Fruit fly (Drosophila melanogaster) whole organism, embryonic: ENCODE measurements around the gene CG12698.

Experiments used
- ATbp ChIP-seq: fragments of 200-800 bp; sonication (Bioruptor generic); optimal IDR thresholded peaks from 2 replicates; lab custom pipeline; 2017; ENCODE audit warnings: missing biosample characterization, mild to moderate bottlenecking, missing genetic modification characterization, missing genetic modification reagents
- Bgb ChIP-seq: fragments of 200-800 bp; sonication (Bioruptor generic); IDR thresholded peaks from 2 replicates; pipeline ENCODE4 v1.3.6; 2022; ENCODE audit warnings: missing biosample characterization, missing genetic modification characterization; ENCODE audit not compliant: partially characterized antibody
- Blimp-1 ChIP-seq: fragments of 200-800 bp; sonication (Bioruptor generic); optimal IDR thresholded peaks from 3 replicates; lab custom pipeline; 2018; ENCODE audit warnings: missing biosample characterization, missing genetic modification characterization, mild to moderate bottlenecking, moderate library complexity, missing genetic modification reagents
- CG1024 ChIP-seq: fragments of 200-800 bp; sonication (Bioruptor generic); IDR thresholded peaks from 2 replicates; pipeline ENCODE4 v1.3.6; 2022; ENCODE audit warnings: missing biosample characterization, missing genetic modification characterization
- CG11085 ChIP-seq: fragments of 200-800 bp; sonication (Bioruptor generic); IDR thresholded peaks from 2 replicates; pipeline ENCODE4 v1.3.6; 2022; ENCODE audit warnings: missing biosample characterization, missing genetic modification characterization
- CG1529 ChIP-seq: fragments of 200-800 bp; sonication (Bioruptor generic); optimal IDR thresholded peaks from 3 replicates; lab custom pipeline; 2018; ENCODE audit warnings: missing biosample characterization, missing genetic modification characterization
- CG17186 ChIP-seq: fragments of 200-800 bp; sonication (Bioruptor generic); optimal IDR thresholded peaks from 3 replicates; lab custom pipeline; 2017; ENCODE audit warnings: missing biosample characterization, missing genetic modification reagents, missing genetic modification characterization
- CG17829 ChIP-seq: fragments of 200-800 bp; optimal IDR thresholded peaks from 2 replicates; lab custom pipeline; 2019; ENCODE audit warnings: missing biosample characterization, mild to moderate bottlenecking, missing genetic modification characterization, moderate library complexity
- CG1792 ChIP-seq: fragments of 200-800 bp; sonication (Bioruptor generic); optimal IDR thresholded peaks from 2 replicates; lab custom pipeline; 2016; ENCODE audit warnings: missing biosample characterization, missing genetic modification characterization
- CG3838 ChIP-seq: fragments of 200-800 bp; sonication (Bioruptor generic); optimal IDR thresholded peaks from 3 replicates; lab custom pipeline; 2016; ENCODE audit warnings: missing biosample characterization, missing genetic modification characterization
- CG3995 ChIP-seq: fragments of 200-800 bp; sonication (Bioruptor generic); optimal IDR thresholded peaks from 3 replicates; lab custom pipeline; 2016; ENCODE audit warnings: missing biosample characterization, missing genetic modification characterization
- CG43689 ChIP-seq: fragments of 200-800 bp; sonication (Bioruptor generic); IDR thresholded peaks from 2 replicates; pipeline ENCODE4 v1.3.6; 2022; ENCODE audit warnings: missing biosample characterization, missing genetic modification characterization
- CG6683 ChIP-seq: fragments of 200-800 bp; sonication (Bioruptor generic); optimal IDR thresholded peaks from 2 replicates; lab custom pipeline; 2017; ENCODE audit warnings: missing biosample characterization, mild to moderate bottlenecking, missing genetic modification characterization, missing genetic modification reagents
- CG6813 ChIP-seq: fragments of 200-800 bp; sonication (Bioruptor generic); optimal IDR thresholded peaks from 2 replicates; lab custom pipeline; 2017; ENCODE audit warnings: missing biosample characterization, missing genetic modification characterization, mild to moderate bottlenecking, moderate library complexity, missing genetic modification reagents
- CG7786 ChIP-seq: fragments of 200-800 bp; sonication (Bioruptor generic); optimal IDR thresholded peaks from 2 replicates; lab custom pipeline; 2016; ENCODE audit warnings: missing biosample characterization, missing genetic modification characterization
- CG8290 ChIP-seq, 3 experiments: fragments of 200-800 bp; sonication (Bioruptor generic); optimal IDR thresholded peaks; 2 replicates each; lab custom pipeline; 2016 to 2019; ENCODE audit warnings: missing biosample characterization in 3 of 3, missing genetic modification characterization in 3 of 3, mild to moderate bottlenecking in 2 of 3, moderate library complexity in 1 of 3
- HLHmδ ChIP-seq: fragments of 200-800 bp; sonication (Bioruptor generic); optimal IDR thresholded peaks from 2 replicates; lab custom pipeline; 2018; ENCODE audit warnings: missing biosample characterization, mild to moderate bottlenecking, missing genetic modification characterization, moderate library complexity
- HmgZ ChIP-seq: fragments of 200-800 bp; sonication (Bioruptor generic); optimal IDR thresholded peaks from 2 replicates; lab custom pipeline; 2018; ENCODE audit warnings: missing biosample characterization, mild to moderate bottlenecking, missing genetic modification characterization
- MBD-R2 ChIP-seq: fragments of 200-800 bp; sonication (Bioruptor generic); IDR thresholded peaks from 2 replicates; pipeline ENCODE4 v1.3.6; 2022; ENCODE audit warnings: missing biosample characterization, missing genetic modification characterization
- Max ChIP-seq: fragments of 200-800 bp; sonication (Bioruptor generic); optimal IDR thresholded peaks from 2 replicates; lab custom pipeline; 2016; ENCODE audit warnings: missing biosample characterization, mild to moderate bottlenecking, missing genetic modification characterization
- NC2β ChIP-seq: fragments of 200-800 bp; sonication (Bioruptor generic); optimal IDR thresholded peaks from 2 replicates; lab custom pipeline; 2016; ENCODE audit warnings: missing biosample characterization, missing genetic modification characterization
- Pdp1 ChIP-seq, 2 experiments: fragments of 200-800 bp; sonication (Bioruptor generic); optimal IDR thresholded peaks; 3 replicates each; lab custom pipeline; 2016; ENCODE audit warnings: missing biosample characterization in 2 of 2, missing genetic modification characterization in 2 of 2, mild to moderate bottlenecking in 1 of 2, moderate library complexity in 1 of 2
- Ravus ChIP-seq: fragments of 200-800 bp; sonication (Bioruptor generic); IDR thresholded peaks from 2 replicates; pipeline ENCODE4 v1.3.6; 2022; ENCODE audit warnings: missing biosample characterization, missing genetic modification characterization
- Sox100B ChIP-seq: fragments of 200-800 bp; sonication (Bioruptor generic); optimal IDR thresholded peaks from 3 replicates; lab custom pipeline; 2018; ENCODE audit warnings: missing biosample characterization, mild to moderate bottlenecking, missing genetic modification characterization
- Stat92E ChIP-seq, 3 experiments: fragments of >200 bp in 2 of 3; fragments of 200-800 bp in 1 of 3; sonication (Bioruptor generic) in 1 of 3; optimal IDR thresholded peaks; 2 replicates each; lab custom pipeline; 2017 to 2019; ENCODE audit warnings: missing biosample characterization in 3 of 3, missing genetic modification characterization in 3 of 3, mild to moderate bottlenecking in 1 of 3, moderate library complexity in 1 of 3
- Taf1 ChIP-seq: fragments of 200-800 bp; sonication (Bioruptor generic); IDR thresholded peaks from 2 replicates; pipeline ENCODE4 v1.3.6; 2022; ENCODE audit warnings: missing biosample characterization, missing genetic modification characterization
- abd-A ChIP-seq: fragments of 200-800 bp; sonication (Bioruptor generic); optimal IDR thresholded peaks from 3 replicates; lab custom pipeline; 2019; ENCODE audit warnings: missing biosample characterization, mild to moderate bottlenecking, missing genetic modification characterization, moderate library complexity
- bowl ChIP-seq: fragments of 200-800 bp; sonication (Bioruptor generic); IDR thresholded peaks from 2 replicates; pipeline ENCODE4 v1.3.6; 2022; ENCODE audit warnings: missing biosample characterization, missing genetic modification characterization
- btn ChIP-seq: fragments of 200-800 bp; sonication (Bioruptor generic); optimal IDR thresholded peaks from 2 replicates; lab custom pipeline; 2016; ENCODE audit warnings: missing biosample characterization, missing genetic modification characterization
- da ChIP-seq: fragments of 200-800 bp; sonication (Bioruptor generic); optimal IDR thresholded peaks from 2 replicates; lab custom pipeline; 2016; ENCODE audit warnings: missing biosample characterization, missing genetic modification characterization
- en ChIP-seq: fragments of 200-800 bp; sonication (Bioruptor generic); optimal IDR thresholded peaks from 2 replicates; lab custom pipeline; 2016; ENCODE audit warnings: missing biosample characterization, missing genetic modification characterization
- ewg ChIP-seq: fragments of 200-800 bp; sonication (Bioruptor generic); optimal IDR thresholded peaks from 3 replicates; lab custom pipeline; 2017; ENCODE audit warnings: mild to moderate bottlenecking, missing biosample characterization, missing genetic modification reagents, missing genetic modification characterization
- gt ChIP-seq: fragments of 200-800 bp; sonication (Bioruptor generic); IDR thresholded peaks from 2 replicates; pipeline ENCODE4 v1.3.6; 2022; ENCODE audit warnings: missing biosample characterization, missing genetic modification characterization
- hkb ChIP-seq, 2 experiments: fragments of 200-800 bp in 1 of 2; fragments of >200 bp in 1 of 2; sonication (Bioruptor generic) in 1 of 2; IDR thresholded peaks in 1 of 2; optimal IDR thresholded peaks in 1 of 2; 2 replicates each; pipeline versions ENCODE4 v1.3.6 to Lab custom; 2017 to 2022; ENCODE audit warnings: missing biosample characterization in 1 of 2, missing genetic modification characterization in 1 of 2
- ken ChIP-seq: fragments of 200-800 bp; sonication (Bioruptor generic); IDR thresholded peaks from 3 replicates; pipeline ENCODE4 v1.3.6; 2022; ENCODE audit warnings: missing biosample characterization, missing genetic modification characterization
- knrl ChIP-seq: fragments of 200-800 bp; sonication (Bioruptor generic); IDR thresholded peaks from 3 replicates; pipeline ENCODE4 v1.3.6; 2022; ENCODE audit warnings: missing biosample characterization, missing genetic modification characterization; ENCODE audit not compliant: partially characterized antibody
- mirr ChIP-seq: fragments of 200-800 bp; sonication (Bioruptor generic); optimal IDR thresholded peaks from 3 replicates; lab custom pipeline; 2018; ENCODE audit warnings: missing biosample characterization, mild to moderate bottlenecking, missing genetic modification characterization
- nerfin-1 ChIP-seq: fragments of 200-800 bp; sonication (Bioruptor generic); optimal IDR thresholded peaks from 3 replicates; lab custom pipeline; 2019; ENCODE audit warnings: missing biosample characterization, mild to moderate bottlenecking, missing genetic modification characterization, moderate library complexity
- org-1 ChIP-seq: fragments of 200-800 bp; sonication (Bioruptor generic); optimal IDR thresholded peaks from 2 replicates; lab custom pipeline; 2017; ENCODE audit warnings: missing biosample characterization, missing genetic modification characterization
- pan ChIP-seq, 4 experiments: fragments of >200 bp in 3 of 4; fragments of 200-800 bp in 1 of 4; sonication (Bioruptor generic) in 1 of 4; optimal IDR thresholded peaks in 3 of 4; IDR thresholded peaks in 1 of 4; 2 replicates each; pipeline versions ENCODE4 v1.3.6 to Lab custom; 2017 to 2022; ENCODE audit warnings: missing biosample characterization in 2 of 4, missing genetic modification characterization in 2 of 4, mixed read lengths in 1 of 4
- row ChIP-seq: fragments of 200-800 bp; sonication (Bioruptor generic); IDR thresholded peaks from 3 replicates; pipeline ENCODE4 v1.3.6; 2022; ENCODE audit warnings: missing biosample characterization, missing genetic modification characterization
- sc ChIP-seq, 3 experiments: fragments of >200 bp in 2 of 3; fragments of 200-800 bp in 1 of 3; sonication (Bioruptor generic) in 1 of 3; optimal IDR thresholded peaks; 2 replicates in 2 of 3; 3 replicates in 1 of 3; lab custom pipeline; 2017; ENCODE audit warnings: mild to moderate bottlenecking in 1 of 3, missing biosample characterization in 1 of 3, missing genetic modification characterization in 1 of 3, missing genetic modification reagents in 1 of 3
- sim ChIP-seq: fragments of 200-800 bp; sonication (Bioruptor generic); IDR thresholded peaks from 2 replicates; pipeline ENCODE4 v1.3.6; 2022; ENCODE audit warnings: missing biosample characterization, missing genetic modification characterization
- slbo ChIP-seq: fragments of 200-800 bp; sonication (Bioruptor generic); IDR thresholded peaks from 2 replicates; pipeline ENCODE4 v1.3.6; 2022; ENCODE audit warnings: missing biosample characterization, missing genetic modification characterization
- so ChIP-seq: fragments of 200-800 bp; sonication (Bioruptor generic); IDR thresholded peaks from 3 replicates; pipeline ENCODE4 v1.3.6; 2022; ENCODE audit warnings: missing biosample characterization, missing genetic modification characterization
- sqz ChIP-seq: fragments of 200-800 bp; sonication (Bioruptor generic); optimal IDR thresholded peaks from 3 replicates; lab custom pipeline; 2018; ENCODE audit warnings: missing biosample characterization, mild to moderate bottlenecking, missing genetic modification characterization
- stwl ChIP-seq: fragments of 200-800 bp; sonication (Bioruptor generic); optimal IDR thresholded peaks from 3 replicates; lab custom pipeline; 2018; ENCODE audit warnings: missing biosample characterization, mild to moderate bottlenecking, missing genetic modification characterization, moderate library complexity
- tio ChIP-seq: fragments of 200-800 bp; sonication (Bioruptor generic); optimal IDR thresholded peaks from 2 replicates; lab custom pipeline; 2017; ENCODE audit warnings: missing biosample characterization, missing genetic modification characterization, inconsistent platforms
- zfh1 ChIP-seq: fragments of 200-800 bp; sonication (Bioruptor generic); IDR thresholded peaks from 3 replicates; pipeline ENCODE4 v1.3.6; 2022; ENCODE audit warnings: missing biosample characterization, missing genetic modification characterization

The CG12698 gene

dm6 chrX:15986654-15987053 is 19.3 kb upstream of the CG12698 start, which contains the start of gene ND-20 (continued):
- TF ChIP-seq Ravus (GFP tag; lab: Robert Waterston, UW) (no peak), stwl (peak; percentile 56), hkb (optimal IDR thresholded peaks at IDR 0.05; lab: Kevin White, UChicago) (no peak), hkb (GFP tag; IDR thresholded peaks at IDR 0.05; lab: Robert Waterston, UW) (no peak), abd-A (tag; lab: Kevin White, UChicago) (no peak), sim (GFP tag; lab: Robert Waterston, UW) (no peak), bowl (GFP tag; lab: Robert Waterston, UW) (no peak), gt (GFP tag; lab: Robert Waterston, UW) (no peak), CG3995 (GFP tag; lab: Kevin White, UChicago) (peak; percentile 8), CG1024 (GFP tag; lab: Robert Waterston, UW) (peak; percentile 89), sc (optimal IDR thresholded peaks at IDR 0.05; lab: Kevin White, UChicago) (no peak), sc (GFP tag; optimal IDR thresholded peaks at IDR 0.05; lab: Kevin White, UChicago) (no peak), CG6813 (GFP tag; lab: Kevin White, UChicago) (no peak), Max (no peak), so (GFP tag; lab: Robert Waterston, UW) (no peak), da (GFP tag; lab: Kevin White, UChicago) (no peak), HmgZ (tag; lab: Kevin White, UChicago) (peak; percentile 34), CG43689 (GFP tag; lab: Robert Waterston, UW) (no peak), org-1 (GFP tag; lab: Kevin White, UChicago) (no peak), CG8290 (GFP tag; optimal IDR thresholded peaks at IDR 0.05; lab: Kevin White, UChicago) (peak; percentile 56), CG8290 (tag; optimal IDR thresholded peaks at IDR 0.05; lab: Kevin White, UChicago) (no peak), CG3838 (no peak), CG17829 (tag; lab: Kevin White, UChicago) (peak; percentile 45), Pdp1 (GFP tag; optimal IDR thresholded peaks at IDR 0.05; lab: Kevin White, UChicago) (peak in 1 of 2 experiments; percentile 93), CG11085 (GFP tag; lab: Robert Waterston, UW) (no peak), btn (GFP tag; lab: Kevin White, UChicago) (no peak), ken (GFP tag; lab: Robert Waterston, UW) (no peak), Sox100B (GFP tag; lab: Kevin White, UChicago) (no peak), slbo (no peak), CG7786 (GFP tag; lab: Kevin White, UChicago) (no peak), Stat92E (GFP tag; optimal IDR thresholded peaks at IDR 0.05; lab: Kevin White, UChicago) (peak in 1 of 3 experiments; percentile 90), NC2β (peak; percentile 4), CG1792 (GFP tag; lab: Kevin White, UChicago) (no peak), MBD-R2 (peak; percentile 59), Bgb (GFP tag; lab: Robert Waterston, UW) (no peak), zfh1 (GFP tag; lab: Robert Waterston, UW) (0 out of 3 replicates have a peak, but pooled peaks have one; percentile 8), sqz (GFP tag; lab: Kevin White, UChicago) (no peak), CG6683 (GFP tag; lab: Kevin White, UChicago) (no peak), en (no peak), tio (GFP tag; lab: Kevin White, UChicago) (no peak), mirr (GFP tag; lab: Kevin White, UChicago) (no peak), Taf1 (GFP tag; lab: Robert Waterston, UW) (no peak), HLHmδ (GFP tag; lab: Kevin White, UChicago) (no peak), nerfin-1 (tag; lab: Kevin White, UChicago) (no peak), pan (optimal IDR thresholded peaks at IDR 0.05; lab: Kevin White, UChicago) (no peak), pan (GFP tag; optimal IDR thresholded peaks at IDR 0.05 in 1 of 2, IDR thresholded peaks at IDR 0.05 in 1 of 2) (no peak), ewg (peak; percentile 52), row (GFP tag; lab: Robert Waterston, UW) (peak; percentile 85), CG1529 (GFP tag; lab: Kevin White, UChicago) (no peak), CG17186 (GFP tag; lab: Kevin White, UChicago) (no peak), ATbp (GFP tag; lab: Kevin White, UChicago) (no peak), knrl (peak; percentile 38; the same call in 1 of the 3 replicates), Blimp-1 (GFP tag; lab: Kevin White, UChicago) (no peak)
